Fruit fly (Drosophila melanogaster): ENCODE results near the gene csw.

Gene csw

DNA sequence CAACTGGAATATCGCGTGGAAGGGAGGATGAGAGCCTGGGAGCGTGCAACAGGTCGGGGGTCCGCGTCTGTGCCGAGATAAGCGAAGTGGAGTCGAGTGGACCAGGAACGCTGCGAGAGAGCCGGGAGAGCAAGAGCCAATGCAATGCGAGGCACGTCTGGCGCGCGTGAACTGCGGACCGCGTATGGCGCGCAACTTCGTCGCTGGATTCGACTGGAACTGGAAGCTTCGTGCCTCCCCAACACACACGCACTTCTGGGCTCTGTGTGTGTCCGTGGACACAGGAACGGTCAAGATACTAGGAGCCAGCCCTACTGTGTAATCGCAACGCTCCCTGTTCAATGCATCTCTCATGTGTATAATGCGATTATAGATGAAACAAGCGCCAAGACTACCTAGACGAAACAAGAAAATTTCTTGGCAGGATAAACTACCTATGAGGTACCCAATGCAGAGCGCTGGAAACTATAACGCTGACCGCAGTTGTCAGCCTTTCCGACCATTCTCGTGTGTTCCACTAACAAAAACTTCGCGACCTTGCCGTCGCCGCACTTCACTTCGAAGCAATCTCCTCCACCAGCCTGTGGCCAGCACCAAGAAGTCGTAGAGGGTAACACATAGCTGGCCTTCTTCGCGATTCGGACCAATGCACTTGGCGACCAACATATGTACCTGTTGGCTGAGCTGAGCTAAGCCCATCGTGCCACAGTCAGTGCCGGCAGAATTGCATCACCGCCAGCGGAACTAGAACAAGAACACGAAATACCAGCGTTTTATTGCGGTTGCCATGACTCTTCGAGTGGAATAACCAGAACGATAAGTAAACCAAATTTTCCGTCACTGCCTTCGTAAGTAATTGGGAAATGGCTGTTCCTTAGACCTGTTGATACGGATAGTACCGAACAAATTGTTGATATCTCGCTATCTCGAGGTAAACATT, 21.9 kb upstream of the csw start, which contains the start of gene Rtca (continued):
- TF ChIP-seq Side (GFP tag; optimal IDR thresholded peaks at IDR 0.05) (peak; percentile 72), CG10209 (GFP tag; optimal IDR thresholded peaks at IDR 0.05) (peak; percentile 66), CG6272 (GFP tag; IDR thresholded peaks at IDR 0.05) (0 out of 2 replicates have a peak, but pooled peaks have one; percentile 17), Usf (GFP tag; optimal IDR thresholded peaks at IDR 0.05) (peak; percentile 18), CG17385 (GFP tag; optimal IDR thresholded peaks at IDR 0.05) (peak; percentile 63), CG10654 (GFP tag; optimal IDR thresholded peaks at IDR 0.05) (peak; percentile 56), dimm (GFP tag; IDR thresholded peaks at IDR 0.05) (no peak), btn (GFP tag; optimal IDR thresholded peaks at IDR 0.05) (no peak), CG13624 (GFP tag; optimal IDR thresholded peaks at IDR 0.05) (peak; percentile 51), CG11695 (GFP tag; IDR thresholded peaks at IDR 0.05) (peak; percentile 67), gro (GFP tag; optimal IDR thresholded peaks at IDR 0.05) (peak; percentile 42), dysf (GFP tag; IDR thresholded peaks at IDR 0.05) (peak; percentile 82), CG3847 (GFP tag; IDR thresholded peaks at IDR 0.05) (peak; percentile 70), bcd (GFP tag; optimal IDR thresholded peaks at IDR 0.05) (peak; percentile 72), CG7987 (GFP tag; optimal IDR thresholded peaks at IDR 0.05) (peak; percentile 82), CG13424 (tag; optimal IDR thresholded peaks at IDR 0.05) (peak; percentile 71), dm (GFP tag; optimal IDR thresholded peaks at IDR 0.05) (no peak), Deaf1 (tag; optimal IDR thresholded peaks at IDR 0.05) (peak; percentile 92), Hmx (GFP tag; optimal IDR thresholded peaks at IDR 0.05) (no peak), CG9609 (GFP tag; optimal IDR thresholded peaks at IDR 0.05) (peak; percentile 74), CG17186 (GFP tag; optimal IDR thresholded peaks at IDR 0.05) (no peak), E2f1 (GFP tag; IDR thresholded peaks at IDR 0.05) (peak; percentile 72), CG18764 (GFP tag; optimal IDR thresholded peaks at IDR 0.05) (peak; percentile 23), Med (GFP tag) (peak; percentile 93), CG10543 (GFP tag; optimal IDR thresholded peaks at IDR 0.05) (peak; percentile 58), cwo (GFP tag; optimal IDR thresholded peaks at IDR 0.05) (peak; percentile 73), Mrtf (GFP tag; IDR thresholded peaks at IDR 0.05) (0 out of 3 replicates have a peak, but pooled peaks have one; percentile 37), onecut (GFP tag; IDR thresholded peaks at IDR 0.05) (peak; percentile 52), seq (GFP tag; IDR thresholded peaks at IDR 0.05) (peak; percentile 59), zfh1 (GFP tag; IDR thresholded peaks at IDR 0.05) (peak; percentile 41; the same call in 1 of the 3 replicates), CG18262 (tag; optimal IDR thresholded peaks at IDR 0.05) (peak; percentile 60), dpn (GFP tag; optimal IDR thresholded peaks at IDR 0.05) (peak; percentile 66 to 74), pros (GFP tag; optimal IDR thresholded peaks at IDR 0.05) (peak; percentile 31), da (GFP tag; optimal IDR thresholded peaks at IDR 0.05) (no peak), CG11093 (GFP tag; IDR thresholded peaks at IDR 0.05) (peak; percentile 38; the same call in 1 of the 3 replicates), oc (tag; optimal IDR thresholded peaks at IDR 0.05) (no peak), ken (GFP tag; IDR thresholded peaks at IDR 0.05) (peak; percentile 50; the same call in 1 of the 3 replicates), wdn (GFP tag; IDR thresholded peaks at IDR 0.05) (peak; percentile 56), CG9817 (tag; optimal IDR thresholded peaks at IDR 0.05) (peak; percentile 54), CG11504 (tag; optimal IDR thresholded peaks at IDR 0.05) (peak; percentile 79), prd (optimal IDR thresholded peaks at IDR 0.05) (no peak), prd (GFP tag; IDR thresholded peaks at IDR 0.05) (peak; percentile 74), mam (GFP tag; optimal IDR thresholded peaks at IDR 0.05) (peak; percentile 62), CG8388 (GFP tag; optimal IDR thresholded peaks at IDR 0.05) (peak; percentile 40), Hsf (GFP tag; optimal IDR thresholded peaks at IDR 0.05) (peak; percentile 71), gsb-n (tag; optimal IDR thresholded peaks at IDR 0.05) (no peak), CG12155 (GFP tag; optimal IDR thresholded peaks at IDR 0.05) (peak; percentile 46), Fer1 (GFP tag; optimal IDR thresholded peaks at IDR 0.05) (peak; percentile 89), CG9727 (GFP tag; optimal IDR thresholded peaks at IDR 0.05) (peak; percentile 62)

Measured in whole organism, embryonic.